Worm (Caenorhabditis elegans) whole organism, early embryonic: ENCODE results near the gene lgc-49.

ENCODE experiments used
- B0310.2 ChIP-seq: sonication (generic microtip); optimal IDR thresholded peaks from 2 replicates; lab custom pipeline; 2016; ENCODE audit warnings: mild to moderate bottlenecking, missing genetic modification characterization, missing compliant biosample characterization
- F13C5.2 ChIP-seq: sonication (generic microtip); optimal IDR thresholded peaks from 2 replicates; lab custom pipeline; 2017; ENCODE audit warnings: mild to moderate bottlenecking, missing genetic modification characterization, inconsistent platforms, missing compliant biosample characterization
- aly-1 ChIP-seq: sonication (generic microtip); optimal IDR thresholded peaks from 2 replicates; lab custom pipeline; 2016; ENCODE audit warnings: missing genetic modification characterization, missing compliant biosample characterization
- ama-1 ChIP-seq: fragments of 150-350 bp; optimal IDR thresholded peaks from 2 replicates; lab custom pipeline; 2014
- ceh-13 ChIP-seq: fragments of 200-800 bp; sonication (Bioruptor generic); optimal IDR thresholded peaks from 2 replicates; lab custom pipeline; 2018; ENCODE audit warnings: mild to moderate bottlenecking, missing genetic modification characterization, missing compliant biosample characterization
- ceh-36 ChIP-seq: sonication (generic microtip); optimal IDR thresholded peaks from 2 replicates; lab custom pipeline; 2016; ENCODE audit warnings: missing genetic modification characterization, inconsistent platforms, missing compliant biosample characterization
- ets-7 ChIP-seq: sonication (generic microtip); optimal IDR thresholded peaks from 2 replicates; lab custom pipeline; 2016; ENCODE audit warnings: missing genotype, missing genetic modification characterization, missing compliant biosample characterization
- flt-1 ChIP-seq: fragments of 200-800 bp; sonication (Bioruptor generic); IDR thresholded peaks from 2 replicates; pipeline ENCODE4 v1.3.6; 2022; ENCODE audit warnings: missing genetic modification characterization, missing compliant biosample characterization
- hmbx-1 ChIP-seq: sonication (generic microtip); optimal IDR thresholded peaks from 2 replicates; lab custom pipeline; 2016; ENCODE audit warnings: mild to moderate bottlenecking, missing genetic modification characterization, missing compliant biosample characterization
- hmg-4 ChIP-seq: fragments of 200-800 bp; sonication (Bioruptor generic); optimal IDR thresholded peaks from 2 replicates; lab custom pipeline; 2018; ENCODE audit warnings: mild to moderate bottlenecking, missing genetic modification characterization, missing compliant biosample characterization
- hnd-1 ChIP-seq: sonication (generic microtip); optimal IDR thresholded peaks from 2 replicates; lab custom pipeline; 2016; ENCODE audit warnings: missing genetic modification characterization, missing compliant biosample characterization
- pes-1 ChIP-seq: fragments of 200-800 bp; sonication (Bioruptor generic); IDR thresholded peaks from 2 replicates; pipeline ENCODE4 v1.3.6; 2022; ENCODE audit warnings: missing genetic modification reagents, missing genetic modification characterization, missing compliant biosample characterization
- scrt-1 ChIP-seq: fragments of 200-800 bp; sonication (Bioruptor generic); IDR thresholded peaks from 2 replicates; pipeline ENCODE4 v1.3.6; 2022; ENCODE audit warnings: missing genetic modification characterization, missing compliant biosample characterization
- sea-1 ChIP-seq: fragments of 200-800 bp; sonication (Bioruptor generic); conservative IDR thresholded peaks from 2 replicates; pipeline ENCODE4 v1.3.6; 2022; ENCODE audit warnings: missing genetic modification characterization, missing compliant biosample characterization
- tbx-11 ChIP-seq: fragments of 200-800 bp; sonication (Bioruptor generic); IDR thresholded peaks from 2 replicates; pipeline ENCODE4 v1.3.6; 2022; ENCODE audit warnings: missing genetic modification characterization, missing compliant biosample characterization
- tbx-37 ChIP-seq: fragments of 200-800 bp; sonication (Bioruptor generic); conservative IDR thresholded peaks from 2 replicates; pipeline ENCODE4 v1.3.6; 2022; ENCODE audit warnings: missing genetic modification reagents, missing genetic modification characterization, missing compliant biosample characterization
- tra-4 ChIP-seq: sonication (generic microtip); optimal IDR thresholded peaks from 2 replicates; lab custom pipeline; 2017; ENCODE audit warnings: missing genetic modification characterization, missing compliant biosample characterization

lgc-49 gene

DNA sequence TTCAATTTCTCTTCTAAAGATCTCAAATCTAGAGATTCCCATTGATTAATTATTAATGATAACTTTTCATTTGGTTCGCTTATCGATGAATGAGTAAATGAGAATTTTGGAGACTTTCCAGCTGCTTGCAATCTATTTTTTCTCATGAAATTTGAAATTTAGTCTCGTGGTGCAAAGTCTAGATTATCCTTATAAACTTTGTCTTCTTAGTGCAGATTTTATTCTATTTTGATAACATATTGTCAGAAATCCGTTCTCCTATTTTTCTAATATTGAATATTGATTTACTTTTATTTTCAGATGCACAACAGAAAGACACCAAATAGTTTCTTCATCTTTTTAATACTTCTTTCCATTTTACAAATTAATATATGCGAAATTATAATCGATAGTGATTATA is at the start of gene lgc-49:
lgc-49 (plus strand) TSS at position 301 of the 400 bp plus-strand sequence.
- TF ChIP-seq aly-1 (tag; lab: Kevin White, UChicago) (no peak), tbx-11 (GFP tag; lab: Robert Waterston, UW) (no peak), sea-1 (GFP tag; lab: Robert Waterston, UW) (no peak), hmbx-1 (tag; lab: Kevin White, UChicago) (no peak), ceh-13 (GFP tag; lab: Kevin White, UChicago) (no peak), scrt-1 (no peak), tbx-37 (GFP tag; lab: Robert Waterston, UW) (no peak), hmg-4 (no peak), ceh-36 (tag; lab: Kevin White, UChicago) (no peak), ama-1 (lab: Kevin White, UChicago) (no peak), tra-4 (no peak)

DNA sequence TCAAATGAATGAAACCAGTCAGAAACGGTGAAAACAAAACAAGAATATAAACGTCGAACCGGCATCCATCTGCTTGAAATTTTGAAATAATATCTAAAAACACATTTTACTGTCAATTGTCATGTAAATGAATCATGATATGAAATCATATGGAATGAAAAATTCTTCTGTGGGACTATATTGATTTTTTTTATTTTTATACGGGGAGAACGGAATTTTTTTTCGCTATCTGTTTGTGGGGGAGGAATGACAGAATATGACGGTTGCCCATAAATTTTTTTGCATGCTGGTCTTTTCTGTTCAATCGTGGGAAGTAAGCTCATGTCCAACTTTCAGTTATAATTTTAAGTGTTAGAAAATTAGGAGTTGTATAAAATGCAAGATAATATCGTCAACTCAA is 46.4 kb upstream of the lgc-49 start, which contains the start of gene C06H2.7:
C06H2.7 (minus strand) TSS at position 101 of the 400 bp plus-strand sequence.
- no peak for TF ChIP-seq ceh-13 (GFP tag; lab: Kevin White, UChicago)
- no peak for TF ChIP-seq F13C5.2 (tag; lab: Kevin White, UChicago)
- no peak for TF ChIP-seq ama-1 (lab: Kevin White, UChicago)
- no peak for TF ChIP-seq B0310.2 (tag; lab: Kevin White, UChicago)
- no peak for TF ChIP-seq ets-7
- TF ChIP-seq tbx-11 (GFP tag; lab: Robert Waterston, UW), result no peak
- TF ChIP-seq tra-4, result no peak
- TF ChIP-seq flt-1, result no peak
- TF ChIP-seq scrt-1, result no peak
- no peak for TF ChIP-seq hmg-4
- no peak for TF ChIP-seq hmbx-1 (tag; lab: Kevin White, UChicago)
- no peak for TF ChIP-seq tbx-37 (GFP tag; lab: Robert Waterston, UW)
- TF ChIP-seq aly-1 (tag; lab: Kevin White, UChicago), result no peak
- TF ChIP-seq sea-1 (GFP tag; lab: Robert Waterston, UW), result no peak
- no peak for TF ChIP-seq hnd-1 (tag; lab: Kevin White, UChicago)
- TF ChIP-seq ceh-36 (tag; lab: Kevin White, UChicago), result no peak
- TF ChIP-seq pes-1, result no peak

DNA sequence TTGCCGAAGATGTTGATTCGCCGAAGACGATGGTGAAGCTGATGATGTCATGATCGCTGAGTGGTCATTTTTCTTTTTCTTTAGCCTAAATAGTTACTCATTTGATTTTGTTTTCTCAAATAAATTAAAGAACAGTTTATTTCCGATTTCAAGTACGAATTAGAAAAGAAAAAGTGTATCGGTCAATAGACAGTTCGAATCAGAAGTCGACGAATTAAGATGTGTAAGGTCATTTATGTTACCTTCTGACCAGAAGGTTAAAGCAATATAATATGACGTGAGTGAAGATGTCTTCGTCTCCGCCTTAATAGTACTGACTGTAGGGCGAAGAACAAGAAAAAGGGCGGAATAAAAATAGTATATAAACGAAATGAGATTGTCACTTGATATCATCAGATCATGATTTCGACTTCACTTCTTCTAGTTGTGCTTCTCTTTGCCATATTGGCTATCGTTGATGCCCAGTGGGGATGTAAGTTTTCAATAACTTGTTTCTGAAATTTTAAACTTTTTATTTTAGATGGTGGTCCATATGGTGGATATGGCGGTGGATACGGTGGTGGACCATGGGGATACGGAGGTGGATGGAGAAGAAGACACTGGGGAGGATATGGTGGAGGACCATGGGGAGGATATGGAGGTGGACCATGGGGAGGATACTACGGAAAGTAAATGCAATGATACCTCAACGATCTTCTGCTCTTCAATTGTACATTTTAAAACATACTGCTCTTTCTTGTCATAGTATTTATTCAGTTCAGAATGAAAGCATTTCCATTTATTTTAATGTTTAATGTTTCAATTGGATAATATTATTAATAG is 43.9 kb upstream of the lgc-49 start, which contains the start of the genes T19C4.24 and nlp-33:
T19C4.24 (minus strand) TSS at position 51 of the 822 bp plus-strand sequence.
nlp-33 (plus strand) TSS at position 389 of the 822 bp plus-strand sequence.
- TF ChIP-seq hmbx-1 (tag; lab: Kevin White, UChicago) (no peak), sea-1 (GFP tag; lab: Robert Waterston, UW) (no peak), hmg-4 (no peak), pes-1 (no peak)

DNA sequence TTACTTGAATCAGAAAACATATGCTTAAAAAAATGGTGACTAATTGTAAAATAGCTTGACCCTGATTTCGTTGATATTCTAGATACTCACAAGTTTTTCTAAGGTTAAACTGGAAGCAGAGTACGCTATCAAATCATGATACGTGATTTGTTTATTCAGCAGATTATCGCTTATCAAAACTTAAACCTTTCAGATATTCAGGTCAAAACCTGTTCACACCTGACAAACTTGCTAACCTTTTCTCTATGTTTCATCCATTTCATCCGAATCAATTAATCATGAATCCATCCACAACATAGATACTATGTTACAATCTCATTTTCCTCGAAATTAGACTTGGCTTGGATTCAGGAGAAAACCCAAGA is 43.3 kb upstream of the lgc-49 start:
- TF ChIP-seq flt-1 (no peak), ama-1 (lab: Kevin White, UChicago) (no peak), tbx-11 (GFP tag; lab: Robert Waterston, UW) (no peak), ets-7 (no peak), hmbx-1 (tag; lab: Kevin White, UChicago) (no peak), sea-1 (GFP tag; lab: Robert Waterston, UW) (no peak), ceh-36 (tag; lab: Kevin White, UChicago) (no peak)

DNA sequence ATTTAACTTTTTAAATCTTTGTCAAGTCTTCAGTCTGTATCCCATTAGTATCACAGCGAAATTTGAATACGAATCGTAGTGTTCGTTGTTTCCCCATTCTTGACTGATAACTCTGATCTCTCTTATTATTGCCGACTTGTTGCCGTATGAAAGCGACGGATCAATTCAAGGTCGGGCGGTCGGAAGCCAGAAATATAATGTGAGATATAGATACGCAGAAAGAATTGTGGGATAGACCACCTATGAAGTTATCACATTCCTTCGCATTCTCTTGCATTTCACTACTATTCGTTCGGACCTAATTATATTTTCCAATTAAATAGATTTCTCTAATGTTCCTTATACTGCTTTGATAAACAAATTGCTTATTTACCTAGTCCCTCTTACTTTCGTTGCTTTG is 42.1 kb upstream of the lgc-49 start:
- TF ChIP-seq B0310.2 (tag; lab: Kevin White, UChicago) (no peak), ceh-13 (GFP tag; lab: Kevin White, UChicago) (no peak), tbx-37 (GFP tag; lab: Robert Waterston, UW) (no peak), ceh-36 (tag; lab: Kevin White, UChicago) (no peak), tra-4 (no peak), aly-1 (tag; lab: Kevin White, UChicago) (no peak), scrt-1 (no peak), F13C5.2 (tag; lab: Kevin White, UChicago) (no peak)

DNA sequence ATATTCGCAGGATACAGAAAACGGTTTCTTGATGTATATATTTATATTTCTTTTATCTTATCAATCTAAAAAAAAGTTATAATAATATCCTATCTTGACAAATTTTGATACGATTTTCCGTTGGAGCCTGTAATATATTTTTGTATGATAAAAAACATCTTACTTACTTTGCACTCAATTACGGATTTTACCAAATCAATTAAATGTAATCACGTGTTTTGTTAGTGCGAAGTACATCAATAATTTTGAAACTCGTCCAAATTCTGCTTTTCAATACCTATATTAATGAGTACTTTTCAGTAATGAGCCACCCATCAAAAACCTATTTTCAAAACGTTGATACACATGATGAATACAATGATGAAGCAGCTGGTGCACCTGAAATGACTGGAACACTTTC is 41.7 kb upstream of the lgc-49 start, which contains the start of gene T19C4.1:
T19C4.1 (plus strand) TSS at position 301 of the 400 bp plus-strand sequence.
- TF ChIP-seq aly-1 (tag; lab: Kevin White, UChicago) (no peak), F13C5.2 (tag; lab: Kevin White, UChicago) (no peak)

DNA sequence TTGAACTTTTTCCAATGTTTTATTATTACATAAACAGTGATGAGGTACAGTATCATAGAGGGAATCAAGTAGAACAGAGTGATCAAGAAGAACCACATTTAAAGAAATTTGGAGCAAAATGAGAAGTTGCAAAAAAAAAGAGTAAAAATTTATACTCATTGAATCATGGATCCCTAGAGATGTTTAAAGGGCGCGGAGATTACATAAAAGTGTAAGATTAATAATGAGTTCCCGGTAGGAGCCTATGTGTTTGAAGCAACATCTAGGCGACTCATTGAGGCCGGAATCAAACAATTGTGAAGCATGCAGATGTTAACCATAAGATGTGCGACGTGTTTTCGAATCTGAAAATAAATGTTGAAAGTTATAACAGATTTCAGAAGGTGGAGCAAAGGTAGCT is 38.8 kb upstream of the lgc-49 start, which contains the start of gene srg-39:
srg-39 (minus strand) TSS at position 101 of the 400 bp plus-strand sequence.
- TF ChIP-seq hmbx-1 (tag; lab: Kevin White, UChicago) (no peak), hmg-4 (no peak), pes-1 (no peak), sea-1 (GFP tag; lab: Robert Waterston, UW) (no peak), tbx-37 (GFP tag; lab: Robert Waterston, UW) (no peak), ama-1 (lab: Kevin White, UChicago) (no peak), ceh-36 (tag; lab: Kevin White, UChicago) (no peak), B0310.2 (tag; lab: Kevin White, UChicago) (no peak), scrt-1 (no peak), tbx-11 (GFP tag; lab: Robert Waterston, UW) (no peak), tra-4 (no peak), hnd-1 (tag; lab: Kevin White, UChicago) (no peak), aly-1 (tag; lab: Kevin White, UChicago) (no peak), flt-1 (no peak), ets-7 (no peak), F13C5.2 (tag; lab: Kevin White, UChicago) (no peak), ceh-13 (GFP tag; lab: Kevin White, UChicago) (no peak)
